Fruit fly (Drosophila melanogaster): ENCODE measurements around the gene Sfp24Bd.

Gene Sfp24Bd

dm6 chr2L:3703260-3703659 is 34.3 kb upstream of the Sfp24Bd start, which contains the start of gene CG2816 (continued):
- peak; percentile 63 for TF ChIP-seq CG12299 (tag; optimal IDR thresholded peaks at IDR 0.05)
- peak; percentile 0 for TF ChIP-seq bab2 (GFP tag; optimal IDR thresholded peaks at IDR 0.05)
- no peak for TF ChIP-seq Hr78 (GFP tag; optimal IDR thresholded peaks at IDR 0.05)
- no peak for TF ChIP-seq chm (GFP tag; IDR thresholded peaks at IDR 0.05)
- peak; percentile 86 for TF ChIP-seq lbe (GFP tag; optimal IDR thresholded peaks at IDR 0.05)
- TF ChIP-seq pita (GFP tag; optimal IDR thresholded peaks at IDR 0.05), result no peak
- peak; percentile 63 for TF ChIP-seq Fer3 (tag; optimal IDR thresholded peaks at IDR 0.05)
- peak; percentile 44 for TF ChIP-seq Meics (GFP tag; optimal IDR thresholded peaks at IDR 0.05)

- TF ChIP-seq Blimp-1 (GFP tag; optimal IDR thresholded peaks at IDR 0.05) (no peak), CG7839 (tag; optimal IDR thresholded peaks at IDR 0.05) (no peak), ro (GFP tag; IDR thresholded peaks at IDR 0.05) (no peak), CG12236 (GFP tag; optimal IDR thresholded peaks at IDR 0.05) (no peak), CG13424 (tag; optimal IDR thresholded peaks at IDR 0.05) (no peak), CG16815 (GFP tag; optimal IDR thresholded peaks at IDR 0.05) (no peak), en (GFP tag; optimal IDR thresholded peaks at IDR 0.05) (no peak), bcd (GFP tag; optimal IDR thresholded peaks at IDR 0.05) (no peak), jumu (GFP tag; optimal IDR thresholded peaks at IDR 0.05) (no peak)
These were observed 32.6 kb upstream of the Sfp24Bd start, which contains the start of gene CG43145 for dm6 chr2L:3701526-3701925. CG43145 (plus strand) TSS chr2L:3701826.

- TF ChIP-seq CG9609 (GFP tag; optimal IDR thresholded peaks at IDR 0.05), result no peak
- no peak for TF ChIP-seq bigmax (GFP tag; optimal IDR thresholded peaks at IDR 0.05)
- no peak for TF ChIP-seq B-H2 (GFP tag; optimal IDR thresholded peaks at IDR 0.05)
- TF ChIP-seq CG4730 (GFP tag; IDR thresholded peaks at IDR 0.05), result no peak
- no peak for TF ChIP-seq CG17186 (GFP tag; optimal IDR thresholded peaks at IDR 0.05)
- TF ChIP-seq CG31365 (tag; optimal IDR thresholded peaks at IDR 0.05), result no peak
- TF ChIP-seq Dll (GFP tag; IDR thresholded peaks at IDR 0.05; ENCODE audit: partially characterized antibody), result no peak
- TF ChIP-seq pho (GFP tag; optimal IDR thresholded peaks at IDR 0.05), result no peak
- no peak for TF ChIP-seq schlank (tag; optimal IDR thresholded peaks at IDR 0.05)
- no peak for TF ChIP-seq CG8290 (GFP tag; optimal IDR thresholded peaks at IDR 0.05)
- no peak for TF ChIP-seq CG8290 (tag; optimal IDR thresholded peaks at IDR 0.05)
- no peak for TF ChIP-seq Gsc (GFP tag; IDR thresholded peaks at IDR 0.05)
- no peak for TF ChIP-seq lilli (GFP tag; optimal IDR thresholded peaks at IDR 0.05)
- no peak for TF ChIP-seq Deaf1 (tag; optimal IDR thresholded peaks at IDR 0.05)
- TF ChIP-seq CG15011 (GFP tag; optimal IDR thresholded peaks at IDR 0.05), result no peak
- TF ChIP-seq vnd (GFP tag; IDR thresholded peaks at IDR 0.05; ENCODE audit: partially characterized antibody), result no peak
These were observed 32.1 kb upstream of the Sfp24Bd start, which contains the start of gene CG42467 for dm6 chr2L:3700990-3701389. CG42467 (plus strand) TSS chr2L:3701290.

- TF ChIP-seq dimm (GFP tag; IDR thresholded peaks at IDR 0.05) (no peak), Adf1 (GFP tag; IDR thresholded peaks at IDR 0.05) (no peak), Mad (GFP tag; optimal IDR thresholded peaks at IDR 0.05) (no peak), CG3847 (GFP tag; IDR thresholded peaks at IDR 0.05) (no peak), NC2β (GFP tag; optimal IDR thresholded peaks at IDR 0.05) (no peak), CG11695 (GFP tag; IDR thresholded peaks at IDR 0.05) (no peak), ind (GFP tag; optimal IDR thresholded peaks at IDR 0.05) (no peak), CG6791 (GFP tag; IDR thresholded peaks at IDR 0.05; ENCODE audit: partially characterized antibody) (no peak), croc (GFP tag; conservative IDR thresholded peaks at IDR 0.05) (no peak), CG7987 (GFP tag; optimal IDR thresholded peaks at IDR 0.05) (no peak)
These were observed 31.4 kb upstream of the Sfp24Bd start, which contains the start of gene Sfp24C1 for dm6 chr2L:3700374-3700773. Sfp24C1 (plus strand) TSS chr2L:3700674.
